Worm (Caenorhabditis elegans) whole organism, L1 larva: Measurements from ENCODE around the gene rpt-2.

Source experiments
- ama-1 ChIP-seq: fragments of 150-350 bp; optimal IDR thresholded peaks from 2 replicates; lab custom pipeline; 2014
- ceh-82 ChIP-seq, 3 experiments: fragments of 150-350 bp in 1 of 3; sonication (generic microtip) in 2 of 3; optimal IDR thresholded peaks; 2 replicates each; lab custom pipeline; 2014 to 2017; ENCODE audit warnings: missing biosample characterization in 3 of 3, missing genetic modification characterization in 3 of 3
- egl-27 ChIP-seq, 2 experiments: fragments of 150-350 bp in 1 of 2; sonication (generic microtip); optimal IDR thresholded peaks; 3 replicates each; lab custom pipeline; 2017 to 2018; ENCODE audit warnings: missing biosample characterization in 2 of 2, missing genetic modification characterization in 2 of 2, missing genetic modification reagents in 2 of 2
- jun-1 ChIP-seq: fragments of 150-350 bp; optimal IDR thresholded peaks from 2 replicates; lab custom pipeline; 2014; ENCODE audit warnings: missing biosample characterization, missing genetic modification reagents, missing genetic modification characterization
- lin-39 ChIP-seq: fragments of 150-350 bp; optimal IDR thresholded peaks from 2 replicates; lab custom pipeline; 2014; ENCODE audit warnings: missing biosample characterization, missing genetic modification reagents, missing genetic modification characterization
- lsy-2 ChIP-seq, 2 experiments: fragments of 150-350 bp; optimal IDR thresholded peaks; 2 replicates each; lab custom pipeline; 2014; ENCODE audit warnings: missing biosample characterization in 2 of 2, missing genetic modification characterization in 2 of 2
- nhr-76 ChIP-seq: sonication (generic microtip); optimal IDR thresholded peaks from 2 replicates; lab custom pipeline; 2017; ENCODE audit warnings: missing biosample characterization, missing genetic modification characterization
- skn-1 ChIP-seq: fragments of 150-350 bp; optimal IDR thresholded peaks from 2 replicates; lab custom pipeline; 2014; ENCODE audit warnings: missing biosample characterization, missing genetic modification characterization
- unc-130 ChIP-seq: fragments of 150-350 bp; optimal IDR thresholded peaks from 2 replicates; lab custom pipeline; 2017; ENCODE audit warnings: missing biosample characterization, missing genetic modification characterization, inconsistent platforms
- unc-86 ChIP-seq: sonication (generic microtip); optimal IDR thresholded peaks from 2 replicates; lab custom pipeline; 2016; ENCODE audit warnings: missing genetic modification characterization, missing compliant biosample characterization
- vab-15 ChIP-seq: sonication (generic microtip); optimal IDR thresholded peaks from 2 replicates; lab custom pipeline; 2017; ENCODE audit warnings: missing genotype, mild to moderate bottlenecking, missing genetic modification characterization, missing compliant biosample characterization
- ztf-11 ChIP-seq, 2 experiments: sonication (generic microtip); optimal IDR thresholded peaks; 2 replicates each; lab custom pipeline; 2016 to 2017; ENCODE audit warnings: missing genetic modification characterization in 2 of 2, missing biosample characterization in 1 of 2, missing compliant biosample characterization in 1 of 2

ce11 chrV:5996114-5996513, 21.4 kb downstream of the rpt-2 start, which contains the start of gene cpg-4:
- no peak for TF ChIP-seq lsy-2 (tag; optimal IDR thresholded peaks at IDR 0.05; lab: Kevin White, UChicago)
- no peak for TF ChIP-seq egl-27 (tag; optimal IDR thresholded peaks at IDR 0.05; lab: Kevin White, UChicago)
- TF ChIP-seq ztf-11 (tag; optimal IDR thresholded peaks at IDR 0.05; lab: Kevin White, UChicago): no peak
- TF ChIP-seq nhr-76 (tag; lab: Kevin White, UChicago): no peak
- TF ChIP-seq vab-15 (tag; lab: Kevin White, UChicago): no peak
- no peak for TF ChIP-seq jun-1
- no peak for TF ChIP-seq lin-39 (tag; lab: Kevin White, UChicago)
- no peak for TF ChIP-seq unc-130 (tag; lab: Kevin White, UChicago)
- TF ChIP-seq skn-1: no peak
- TF ChIP-seq ama-1 (lab: Kevin White, UChicago): no peak
- no peak for TF ChIP-seq unc-86 (tag; lab: Kevin White, UChicago)
- TF ChIP-seq ceh-82 (tag; optimal IDR thresholded peaks at IDR 0.05; lab: Kevin White, UChicago): no peak
